Fruit fly (Drosophila melanogaster) whole organism, prepupa: ENCODE data around the gene CG13840.

Experiments
- CG6854 ChIP-seq: fragments of 200-800 bp; sonication (Bioruptor generic); optimal IDR thresholded peaks from 2 replicates; lab custom pipeline; 2017; ENCODE audit warnings: missing biosample characterization, mild to moderate bottlenecking, missing genetic modification characterization
- Hr4 ChIP-seq: fragments of 200-800 bp; sonication (Bioruptor generic); optimal IDR thresholded peaks from 3 replicates; lab custom pipeline; 2016; ENCODE audit warnings: missing biosample characterization, missing genetic modification characterization
- Lpt ChIP-seq: fragments of 200-800 bp; sonication (Bioruptor generic); optimal IDR thresholded peaks from 3 replicates; lab custom pipeline; 2016; ENCODE audit warnings: missing biosample characterization, missing genetic modification characterization

DNA sequence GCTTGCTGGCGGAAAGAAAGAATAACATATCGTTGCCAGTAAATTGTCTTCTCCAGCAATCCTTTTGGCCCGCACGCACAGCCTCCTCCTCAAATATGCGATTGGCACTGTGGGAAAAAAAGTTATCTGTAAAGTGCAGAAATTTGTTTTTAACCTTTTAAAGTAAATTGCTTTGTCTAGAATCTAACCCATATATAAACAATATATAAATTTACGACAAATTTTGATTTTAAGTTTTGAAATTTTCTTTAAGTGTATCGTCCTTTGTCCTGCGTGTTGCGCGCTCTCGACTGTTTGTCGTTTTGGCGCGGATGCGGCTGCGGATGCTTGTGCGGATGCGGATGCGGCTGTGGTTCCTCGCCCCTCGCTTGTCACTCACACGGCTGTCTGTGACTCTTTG lies 8.8 kb downstream of the CG13840 start:
- TF ChIP-seq Lpt (GFP tag; lab: Kevin White, UChicago): no peak
- no peak for TF ChIP-seq Hr4 (GFP tag; lab: Kevin White, UChicago)
- no peak for TF ChIP-seq CG6854 (GFP tag; lab: Kevin White, UChicago)
